Worm (Caenorhabditis elegans) whole organism, L1 larva: ENCODE results near the gene ncl-1.

Experiments
- aha-1 ChIP-seq: fragments of 150-350 bp; optimal IDR thresholded peaks from 2 replicates; lab custom pipeline; 2014; ENCODE audit warnings: missing biosample characterization, missing genetic modification characterization
- aly-2 ChIP-seq: fragments of 150-350 bp; optimal IDR thresholded peaks from 2 replicates; lab custom pipeline; 2014; ENCODE audit warnings: missing biosample characterization, missing genetic modification characterization
- ceh-63 ChIP-seq: fragments of 200-800 bp; sonication (Bioruptor generic); optimal IDR thresholded peaks from 2 replicates; lab custom pipeline; 2018; ENCODE audit warnings: mild to moderate bottlenecking, missing genetic modification characterization, missing compliant biosample characterization
- ceh-82 ChIP-seq, 3 experiments: fragments of 150-350 bp in 1 of 3; sonication (generic microtip) in 2 of 3; optimal IDR thresholded peaks; 2 replicates each; lab custom pipeline; 2014 to 2017; ENCODE audit warnings: missing biosample characterization in 3 of 3, missing genetic modification characterization in 3 of 3
- ceh-88 ChIP-seq: fragments of 200-800 bp; sonication (Bioruptor generic); IDR thresholded peaks from 2 replicates; pipeline ENCODE4 v1.3.6; 2022; ENCODE audit warnings: missing genetic modification characterization, missing compliant biosample characterization
- ceh-90 ChIP-seq: sonication (generic microtip); optimal IDR thresholded peaks from 2 replicates; lab custom pipeline; 2016; ENCODE audit warnings: missing genetic modification characterization, missing compliant biosample characterization
- ces-1 ChIP-seq: fragments of 150-350 bp; optimal IDR thresholded peaks from 2 replicates; lab custom pipeline; 2014; ENCODE audit warnings: missing biosample characterization, missing genetic modification reagents, missing genetic modification characterization
- dsc-1 ChIP-seq: sonication (generic microtip); optimal IDR thresholded peaks from 2 replicates; lab custom pipeline; 2016; ENCODE audit warnings: mild to moderate bottlenecking, missing genetic modification characterization, missing compliant biosample characterization
- efl-1 ChIP-seq, 4 experiments: fragments of 150-350 bp; optimal IDR thresholded peaks in 3 of 4; peaks in 1 of 4; 1 replicate in 1 of 4; 2 replicates in 3 of 4; lab custom pipeline; 2014; ENCODE audit warnings: missing biosample characterization in 2 of 4, missing genetic modification characterization in 2 of 4, missing genetic modification reagents in 2 of 4
- elt-2 ChIP-seq: sonication (generic microtip); optimal IDR thresholded peaks from 2 replicates; lab custom pipeline; 2016; ENCODE audit warnings: missing genetic modification characterization, mild to moderate bottlenecking, inconsistent platforms, missing compliant biosample characterization, missing genetic modification reagents
- grh-1 ChIP-seq: fragments of 200-800 bp; sonication (Bioruptor generic); IDR thresholded peaks from 2 replicates; pipeline ENCODE4 v1.3.6; 2022; ENCODE audit warnings: missing genetic modification reagents, missing genetic modification characterization, missing compliant biosample characterization
- isw-1 ChIP-seq: fragments of 200-800 bp; sonication (Bioruptor generic); IDR thresholded peaks from 2 replicates; pipeline ENCODE4 v1.3.6; 2022; ENCODE audit warnings: missing genetic modification characterization, missing compliant biosample characterization
- lin-13 ChIP-seq: fragments of 150-350 bp; optimal IDR thresholded peaks from 2 replicates; lab custom pipeline; 2014; ENCODE audit warnings: missing biosample characterization, missing genetic modification reagents, missing genetic modification characterization
- lin-15B ChIP-seq: fragments of 150-350 bp; sonication (generic microtip); optimal IDR thresholded peaks from 3 replicates; lab custom pipeline; 2014; ENCODE audit warnings: missing biosample characterization, missing genetic modification characterization
- lin-39 ChIP-seq: fragments of 150-350 bp; optimal IDR thresholded peaks from 2 replicates; lab custom pipeline; 2014; ENCODE audit warnings: missing biosample characterization, missing genetic modification reagents, missing genetic modification characterization
- lir-3 ChIP-seq: sonication (generic microtip); optimal IDR thresholded peaks from 2 replicates; lab custom pipeline; 2016; ENCODE audit warnings: mild to moderate bottlenecking, missing genetic modification characterization, moderate library complexity, missing compliant biosample characterization; ENCODE audit not compliant: poor library complexity
- lsy-2 ChIP-seq, 2 experiments: fragments of 150-350 bp; optimal IDR thresholded peaks; 2 replicates each; lab custom pipeline; 2014; ENCODE audit warnings: missing biosample characterization in 2 of 2, missing genetic modification characterization in 2 of 2
- mep-1 ChIP-seq: fragments of 150-350 bp; optimal IDR thresholded peaks from 2 replicates; lab custom pipeline; 2014; ENCODE audit warnings: missing biosample characterization, missing genetic modification characterization
- nhr-19 ChIP-seq: fragments of 200-800 bp; sonication (Bioruptor generic); conservative IDR thresholded peaks from 2 replicates; pipeline ENCODE4 v1.3.6; 2022; ENCODE audit warnings: missing genetic modification characterization, missing compliant biosample characterization
- nhr-237 ChIP-seq: fragments of 150-350 bp; optimal IDR thresholded peaks from 2 replicates; lab custom pipeline; 2014; ENCODE audit warnings: missing biosample characterization, missing genetic modification characterization
- nhr-47 ChIP-seq: sonication (generic microtip); optimal IDR thresholded peaks from 2 replicates; lab custom pipeline; 2016; ENCODE audit warnings: mild to moderate bottlenecking, missing genetic modification characterization, moderate library complexity, missing compliant biosample characterization
- nhr-84 ChIP-seq: sonication (generic microtip); optimal IDR thresholded peaks from 2 replicates; lab custom pipeline; 2017; ENCODE audit warnings: missing biosample characterization, missing genetic modification characterization
- nhr-85 ChIP-seq: sonication (generic microtip); peaks from one replicate; lab custom pipeline; 2016; ENCODE audit warnings: missing genetic modification characterization, inconsistent platforms, missing compliant biosample characterization
- nhr-90 ChIP-seq: sonication (generic microtip); optimal IDR thresholded peaks from 2 replicates; lab custom pipeline; 2016; ENCODE audit warnings: mild to moderate bottlenecking, missing genetic modification characterization, missing compliant biosample characterization; ENCODE audit not compliant: poor library complexity
- pag-3 ChIP-seq: sonication (generic microtip); optimal IDR thresholded peaks from 2 replicates; lab custom pipeline; 2017; ENCODE audit warnings: missing genetic modification characterization, mild to moderate bottlenecking, missing compliant biosample characterization, antibody characterized with exemption, borderline replicate concordance; ENCODE audit not compliant: insufficient read depth
- pqm-1 ChIP-seq: sonication (generic microtip); optimal IDR thresholded peaks from 3 replicates; lab custom pipeline; 2017; ENCODE audit warnings: missing biosample characterization, missing genetic modification characterization
- rnt-1 ChIP-seq: sonication (generic microtip); optimal IDR thresholded peaks from 2 replicates; lab custom pipeline; 2016; ENCODE audit warnings: mild to moderate bottlenecking, missing genetic modification characterization, moderate library complexity, missing compliant biosample characterization
- snu-23 ChIP-seq: sonication (generic microtip); optimal IDR thresholded peaks from 2 replicates; lab custom pipeline; 2016; ENCODE audit warnings: missing genetic modification characterization, missing compliant biosample characterization
- sox-4 ChIP-seq: sonication (generic microtip); optimal IDR thresholded peaks from 2 replicates; lab custom pipeline; 2016; ENCODE audit warnings: missing genetic modification characterization, missing compliant biosample characterization
- sptf-1 ChIP-seq: fragments of 150-350 bp; optimal IDR thresholded peaks from 2 replicates; lab custom pipeline; 2014; ENCODE audit warnings: missing biosample characterization, missing genetic modification characterization
- sup-37 ChIP-seq: fragments of 200-800 bp; sonication (Bioruptor generic); optimal IDR thresholded peaks from 2 replicates; lab custom pipeline; 2018; ENCODE audit warnings: mild to moderate bottlenecking, missing genetic modification characterization, missing compliant biosample characterization
- tbx-2 ChIP-seq: sonication (generic microtip); optimal IDR thresholded peaks from 2 replicates; lab custom pipeline; 2016; ENCODE audit warnings: missing genetic modification characterization, missing compliant biosample characterization
- unc-62 ChIP-seq: fragments of 150-350 bp; optimal IDR thresholded peaks from 2 replicates; lab custom pipeline; 2014; ENCODE audit warnings: missing biosample characterization, missing genetic modification reagents, missing genetic modification characterization
- unc-86 ChIP-seq: sonication (generic microtip); optimal IDR thresholded peaks from 2 replicates; lab custom pipeline; 2016; ENCODE audit warnings: missing genetic modification characterization, missing compliant biosample characterization
- vab-15 ChIP-seq: sonication (generic microtip); optimal IDR thresholded peaks from 2 replicates; lab custom pipeline; 2017; ENCODE audit warnings: missing genotype, mild to moderate bottlenecking, missing genetic modification characterization, missing compliant biosample characterization
- zag-1 ChIP-seq: fragments of 150-350 bp; optimal IDR thresholded peaks from 2 replicates; lab custom pipeline; 2014; ENCODE audit warnings: missing biosample characterization, missing genetic modification characterization
- zip-4 ChIP-seq: fragments of 200-800 bp; sonication (Bioruptor generic); optimal IDR thresholded peaks from 2 replicates; lab custom pipeline; 2018; ENCODE audit warnings: mild to moderate bottlenecking, missing genetic modification characterization, moderate library complexity, missing compliant biosample characterization
- ztf-4 ChIP-seq: fragments of 150-350 bp; optimal IDR thresholded peaks from 2 replicates; lab custom pipeline; 2014; ENCODE audit warnings: missing biosample characterization, missing genetic modification characterization

Gene ncl-1

DNA sequence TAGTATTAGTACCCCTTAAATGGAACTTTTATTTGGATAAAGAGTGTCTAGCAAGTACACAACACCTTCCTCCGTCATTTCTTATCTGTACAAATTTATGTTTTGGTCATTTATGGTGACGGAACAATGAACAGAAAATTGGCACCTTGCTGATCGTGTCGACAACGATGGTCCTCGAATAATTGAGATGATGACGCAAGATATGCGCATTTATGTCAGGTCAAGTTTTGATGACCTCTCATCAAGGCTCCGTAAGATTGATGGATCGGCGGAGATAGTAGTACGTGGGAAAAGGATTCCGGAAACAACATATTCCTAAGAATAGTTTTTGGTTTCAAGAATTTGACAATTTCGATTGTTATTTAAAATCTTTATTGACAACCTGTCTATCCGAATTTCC lies 14.6 kb downstream of the ncl-1 start:
- no peak for TF ChIP-seq lin-13 (GFP tag; lab: Kevin White, UChicago)
- TF ChIP-seq nhr-84: no peak
- TF ChIP-seq elt-2: no peak
- no peak for TF ChIP-seq snu-23 (GFP tag; lab: Kevin White, UChicago)
- no peak for TF ChIP-seq efl-1 (optimal IDR thresholded peaks at IDR 0.05; lab: Kevin White, UChicago)
- TF ChIP-seq efl-1 (GFP tag; optimal IDR thresholded peaks at IDR 0.05 in 1 of 2; lab: Kevin White, UChicago): no peak
- TF ChIP-seq aha-1 (tag; lab: Kevin White, UChicago): no peak
- TF ChIP-seq ceh-63 (GFP tag; lab: Kevin White, UChicago): no peak
- TF ChIP-seq lsy-2 (tag; optimal IDR thresholded peaks at IDR 0.05; lab: Kevin White, UChicago): no peak
- TF ChIP-seq isw-1 (GFP tag; lab: Robert Waterston, UW): no peak
- TF ChIP-seq zag-1: no peak
- TF ChIP-seq lir-3 (tag; lab: Kevin White, UChicago): no peak
- no peak for TF ChIP-seq zip-4 (GFP tag; lab: Kevin White, UChicago)
- TF ChIP-seq mep-1: no peak
- no peak for TF ChIP-seq nhr-90 (tag; lab: Kevin White, UChicago)
- TF ChIP-seq ces-1 (GFP tag; lab: Kevin White, UChicago): no peak
- TF ChIP-seq ceh-88 (GFP tag; lab: Robert Waterston, UW): no peak
- TF ChIP-seq unc-62 (GFP tag; lab: Kevin White, UChicago): no peak
- TF ChIP-seq sup-37 (GFP tag; lab: Kevin White, UChicago): no peak
- TF ChIP-seq nhr-237 (tag; lab: Kevin White, UChicago): no peak
- TF ChIP-seq nhr-19 (GFP tag; lab: Robert Waterston, UW): no peak

ce11 chrIII:7736003-7736402 lies 16.5 kb downstream of the ncl-1 start:
- no peak for TF ChIP-seq ceh-82 (tag; optimal IDR thresholded peaks at IDR 0.05; lab: Kevin White, UChicago)
- no peak for TF ChIP-seq mep-1
- no peak for TF ChIP-seq rnt-1
- TF ChIP-seq unc-62 (GFP tag; lab: Kevin White, UChicago): no peak

ce11 chrIII:7736806-7737205 lies 17.3 kb downstream of the ncl-1 start:
- no peak for TF ChIP-seq vab-15
- TF ChIP-seq pqm-1 (tag; lab: Kevin White, UChicago): no peak
- TF ChIP-seq sox-4: no peak
- no peak for TF ChIP-seq tbx-2 (tag; lab: Kevin White, UChicago)
- no peak for TF ChIP-seq sptf-1 (tag; lab: Kevin White, UChicago)
- TF ChIP-seq aha-1 (tag; lab: Kevin White, UChicago): no peak
- no peak for TF ChIP-seq sup-37 (GFP tag; lab: Kevin White, UChicago)
- no peak for TF ChIP-seq nhr-19 (GFP tag; lab: Robert Waterston, UW)
- TF ChIP-seq grh-1 (GFP tag; lab: Robert Waterston, UW): no peak
- no peak for TF ChIP-seq ceh-90
- no peak for TF ChIP-seq pag-3 (tag; lab: Kevin White, UChicago)
- no peak for TF ChIP-seq lin-39 (tag; lab: Kevin White, UChicago)

ce11 chrIII:7737646-7738258 lies 18.2 kb downstream of the ncl-1 start:
- TF ChIP-seq nhr-85 (peak; percentile 65), unc-86 (tag; lab: Kevin White, UChicago) (no peak), dsc-1 (tag; lab: Kevin White, UChicago) (no peak), nhr-47 (tag; lab: Kevin White, UChicago) (no peak), aly-2 (tag; lab: Kevin White, UChicago) (peak; percentile 40), lin-15B (tag; lab: Kevin White, UChicago) (no peak), zip-4 (GFP tag; lab: Kevin White, UChicago) (no peak), efl-1 (optimal IDR thresholded peaks at IDR 0.05; lab: Kevin White, UChicago) (no peak), efl-1 (GFP tag; optimal IDR thresholded peaks at IDR 0.05 in 1 of 2; lab: Kevin White, UChicago) (no peak), ztf-4 (tag; lab: Kevin White, UChicago) (peak; percentile 40), mep-1 (no peak)
